Fruit fly (Drosophila melanogaster) whole organism: ENCODE data around the gene Lsp1alpha.

Experiments used
- Dll ChIP-seq: fragments of >200 bp; optimal IDR thresholded peaks from 2 replicates; lab custom pipeline; 2017
- EcR ChIP-seq, 2 experiments: fragments of >200 bp; optimal IDR thresholded peaks; 2 replicates each; lab custom pipeline; 2017; ENCODE audit warnings: missing biosample characterization in 2 of 2, missing genetic modification characterization in 2 of 2, missing genetic modification reagents in 2 of 2

- TF ChIP-seq EcR (GFP tag; optimal IDR thresholded peaks at IDR 0.05; lab: Kevin White, UChicago): no peak
- no peak for TF ChIP-seq Dll (lab: Kevin White, UChicago)
These were observed 3.6 kb upstream of the Lsp1alpha start, which contains the start of gene Cpr11A for dm6 chrX:12486294-12487020.
